Worm (Caenorhabditis elegans) whole organism, young adult: ENCODE data around the gene F22E12.3.

Source experiments
- B0019.2 ChIP-seq: fragments of 200-800 bp; sonication (Bioruptor generic); conservative IDR thresholded peaks from 2 replicates; pipeline ENCODE4 v1.3.6; 2022; ENCODE audit warnings: missing genetic modification reagents, missing genetic modification characterization, missing compliant biosample characterization
- B0035.1 ChIP-seq: sonication (generic microtip); optimal IDR thresholded peaks from 2 replicates; lab custom pipeline; 2016; ENCODE audit warnings: missing genetic modification characterization, mild to moderate bottlenecking, missing compliant biosample characterization, missing genotype, missing genetic modification reagents
- F10E7.11 ChIP-seq: sonication (generic microtip); optimal IDR thresholded peaks from 2 replicates; lab custom pipeline; 2017; ENCODE audit warnings: mild to moderate bottlenecking, missing genetic modification characterization, moderate library complexity, missing compliant biosample characterization
- F23B12.7 ChIP-seq: sonication (generic microtip); optimal IDR thresholded peaks from 2 replicates; lab custom pipeline; 2017; ENCODE audit warnings: missing genetic modification characterization, mild to moderate bottlenecking, missing compliant biosample characterization, antibody characterized with exemption, moderate library complexity; ENCODE audit not compliant: insufficient read depth
- F39B2.1 ChIP-seq: fragments of 200-800 bp; sonication (Bioruptor generic); IDR thresholded peaks from 2 replicates; pipeline ENCODE4 v1.3.6; 2022; ENCODE audit warnings: missing genetic modification reagents, missing genetic modification characterization, missing compliant biosample characterization
- F49E8.2 ChIP-seq: sonication (generic microtip); optimal IDR thresholded peaks from 3 replicates; lab custom pipeline; 2017; ENCODE audit warnings: missing genetic modification characterization, mild to moderate bottlenecking, missing compliant biosample characterization, antibody characterized with exemption, moderate library complexity; ENCODE audit not compliant: insufficient read depth
- F57C9.4 ChIP-seq: sonication (generic microtip); optimal IDR thresholded peaks from 2 replicates; lab custom pipeline; 2017; ENCODE audit warnings: mild to moderate bottlenecking, missing genetic modification characterization, missing compliant biosample characterization
- K11D2.4 ChIP-seq: fragments of 200-800 bp; sonication (Bioruptor generic); IDR thresholded peaks from 2 replicates; pipeline ENCODE4 v1.3.6; 2022; ENCODE audit warnings: missing genetic modification reagents, missing genetic modification characterization, missing compliant biosample characterization
- T07F8.4 ChIP-seq: sonication (generic microtip); optimal IDR thresholded peaks from 2 replicates; lab custom pipeline; 2016; ENCODE audit warnings: mild to moderate bottlenecking, missing genetic modification characterization, moderate library complexity, missing compliant biosample characterization
- ZK185.1 ChIP-seq: sonication (generic microtip); optimal IDR thresholded peaks from 2 replicates; lab custom pipeline; 2016; ENCODE audit warnings: mild to moderate bottlenecking, missing genetic modification characterization, missing compliant biosample characterization; ENCODE audit not compliant: poor library complexity, severe bottlenecking
- aptf-2 ChIP-seq: fragments of 200-800 bp; sonication (Bioruptor generic); conservative IDR thresholded peaks from 2 replicates; pipeline ENCODE4 v1.3.6; 2022; ENCODE audit warnings: missing genetic modification reagents, missing genetic modification characterization, missing compliant biosample characterization
- atf-7 ChIP-seq: sonication (generic microtip); optimal IDR thresholded peaks from 2 replicates; lab custom pipeline; 2017; ENCODE audit warnings: mild to moderate bottlenecking, missing genetic modification characterization, missing compliant biosample characterization
- athp-1 ChIP-seq: sonication (generic microtip); optimal IDR thresholded peaks from 2 replicates; lab custom pipeline; 2017; ENCODE audit warnings: mild to moderate bottlenecking, missing genetic modification characterization, missing compliant biosample characterization
- attf-5 ChIP-seq: fragments of 200-800 bp; sonication (Bioruptor generic); optimal IDR thresholded peaks from 2 replicates; lab custom pipeline; 2018; ENCODE audit warnings: mild to moderate bottlenecking, missing genetic modification characterization, missing compliant biosample characterization
- cebp-1 ChIP-seq, 2 experiments: fragments of 200-800 bp in 1 of 2; sonication (Bioruptor generic) in 1 of 2; sonication (generic microtip) in 1 of 2; IDR thresholded peaks in 1 of 2; optimal IDR thresholded peaks in 1 of 2; 2 replicates each; pipeline versions ENCODE4 v1.3.6 to Lab custom; 2017 to 2022; ENCODE audit warnings: missing compliant biosample characterization in 2 of 2, missing genetic modification characterization in 2 of 2, mild to moderate bottlenecking in 1 of 2, missing genetic modification reagents in 1 of 2, moderate library complexity in 1 of 2
- ceh-79 ChIP-seq: sonication (generic microtip); optimal IDR thresholded peaks from 2 replicates; lab custom pipeline; 2017; ENCODE audit warnings: mild to moderate bottlenecking, missing genetic modification characterization, missing compliant biosample characterization
- ceh-91 ChIP-seq: fragments of 200-800 bp; sonication (Bioruptor generic); IDR thresholded peaks from 2 replicates; pipeline ENCODE4 v1.3.6; 2022; ENCODE audit warnings: missing genetic modification reagents, missing genetic modification characterization, missing compliant biosample characterization
- dox-1 ChIP-seq: fragments of 200-800 bp; sonication (Bioruptor generic); IDR thresholded peaks from 2 replicates; pipeline ENCODE4 v1.3.6; 2022; ENCODE audit warnings: missing genetic modification reagents, missing genetic modification characterization, missing compliant biosample characterization
- dpff-1 ChIP-seq: sonication (generic microtip); optimal IDR thresholded peaks from 2 replicates; lab custom pipeline; 2017; ENCODE audit warnings: mild to moderate bottlenecking, missing genetic modification characterization, missing compliant biosample characterization
- egl-44 ChIP-seq: fragments of 200-800 bp; sonication (Bioruptor generic); IDR thresholded peaks from 2 replicates; pipeline ENCODE4 v1.3.6; 2022; ENCODE audit warnings: missing genetic modification reagents, missing genetic modification characterization, missing compliant biosample characterization
- him-1 ChIP-seq: sonication (generic microtip); optimal IDR thresholded peaks from 2 replicates; lab custom pipeline; 2016; ENCODE audit warnings: missing genotype, missing genetic modification reagents, missing genetic modification characterization, missing compliant biosample characterization
- hlh-26 ChIP-seq: fragments of 200-800 bp; sonication (Bioruptor generic); conservative IDR thresholded peaks from 2 replicates; pipeline ENCODE4 v1.3.6; 2022; ENCODE audit warnings: missing genetic modification reagents, missing genetic modification characterization, missing compliant biosample characterization
- hmg-20 ChIP-seq: fragments of 200-800 bp; sonication (Bioruptor generic); IDR thresholded peaks from 2 replicates; pipeline ENCODE4 v1.3.6; 2022; ENCODE audit warnings: missing genetic modification reagents, missing genetic modification characterization, missing compliant biosample characterization
- hsf-1 ChIP-seq: fragments of 200-800 bp; sonication (Bioruptor generic); IDR thresholded peaks from 2 replicates; pipeline ENCODE4 v1.3.6; 2022; ENCODE audit warnings: missing genetic modification reagents, missing genetic modification characterization, missing compliant biosample characterization
- lag-1 ChIP-seq: fragments of 200-800 bp; sonication (Bioruptor generic); IDR thresholded peaks from 2 replicates; pipeline ENCODE4 v1.3.6; 2022; ENCODE audit warnings: missing genetic modification reagents, missing genetic modification characterization, missing compliant biosample characterization
- lin-35 ChIP-seq, 3 experiments: fragments of 150-350 bp in 2 of 3; sonication (generic microtip) in 1 of 3; optimal IDR thresholded peaks; 2 replicates each; lab custom pipeline; 2014 to 2018; ENCODE audit warnings: missing biosample characterization in 3 of 3, missing genetic modification characterization in 3 of 3, missing genetic modification reagents in 3 of 3
- lin-40 ChIP-seq: sonication (generic microtip); optimal IDR thresholded peaks from 2 replicates; lab custom pipeline; 2016; ENCODE audit warnings: missing genetic modification characterization, mild to moderate bottlenecking, missing compliant biosample characterization, missing genotype, missing genetic modification reagents
- lin-54 ChIP-seq: fragments of 200-800 bp; sonication (Bioruptor generic); optimal IDR thresholded peaks from 2 replicates; lab custom pipeline; 2018; ENCODE audit warnings: mild to moderate bottlenecking, missing genetic modification characterization, missing compliant biosample characterization
- lsl-1 ChIP-seq: fragments of 200-800 bp; sonication (Bioruptor generic); optimal IDR thresholded peaks from 2 replicates; lab custom pipeline; 2018; ENCODE audit warnings: mild to moderate bottlenecking, missing genetic modification characterization, moderate library complexity, missing compliant biosample characterization
- madf-8 ChIP-seq: fragments of 200-800 bp; sonication (Bioruptor generic); conservative IDR thresholded peaks from 2 replicates; pipeline ENCODE4 v1.3.6; 2022; ENCODE audit warnings: missing genetic modification reagents, missing genetic modification characterization, missing compliant biosample characterization
- mcd-1 ChIP-seq: fragments of 200-800 bp; sonication (Bioruptor generic); IDR thresholded peaks from 2 replicates; pipeline ENCODE4 v1.3.6; 2022; ENCODE audit warnings: missing genetic modification reagents, missing genetic modification characterization, missing compliant biosample characterization
- mes-4 ChIP-seq: sonication (generic microtip); optimal IDR thresholded peaks from 2 replicates; lab custom pipeline; 2016; ENCODE audit warnings: missing genotype, missing genetic modification characterization, missing compliant biosample characterization
- nfya-2 ChIP-seq: fragments of 200-800 bp; sonication (Bioruptor generic); IDR thresholded peaks from 2 replicates; pipeline ENCODE4 v1.3.6; 2022; ENCODE audit warnings: missing genetic modification reagents, missing genetic modification characterization, missing compliant biosample characterization
- nhr-120 ChIP-seq: fragments of 200-800 bp; sonication (Bioruptor generic); IDR thresholded peaks from 2 replicates; pipeline ENCODE4 v1.3.6; 2022; ENCODE audit warnings: missing genetic modification characterization, missing compliant biosample characterization
- nhr-90 ChIP-seq: sonication (generic microtip); optimal IDR thresholded peaks from 2 replicates; lab custom pipeline; 2016; ENCODE audit warnings: missing genotype, mild to moderate bottlenecking, missing genetic modification characterization, missing compliant biosample characterization
- repo-1 ChIP-seq: sonication (generic microtip); optimal IDR thresholded peaks from 2 replicates; lab custom pipeline; 2017; ENCODE audit warnings: mild to moderate bottlenecking, missing genetic modification characterization, missing compliant biosample characterization
- somi-1 ChIP-seq: fragments of 200-800 bp; sonication (Bioruptor generic); optimal IDR thresholded peaks from 2 replicates; lab custom pipeline; 2018; ENCODE audit warnings: mild to moderate bottlenecking, missing genetic modification characterization, missing compliant biosample characterization
- tbx-9 ChIP-seq: sonication (generic microtip); optimal IDR thresholded peaks from 2 replicates; lab custom pipeline; 2016; ENCODE audit warnings: borderline replicate concordance, missing genetic modification characterization, inconsistent platforms, missing compliant biosample characterization
- tlf-1 ChIP-seq: fragments of 200-800 bp; sonication (Bioruptor generic); optimal IDR thresholded peaks from 2 replicates; lab custom pipeline; 2018; ENCODE audit warnings: mild to moderate bottlenecking, missing genetic modification characterization, missing compliant biosample characterization
- unc-130 ChIP-seq: sonication (generic microtip); optimal IDR thresholded peaks from 2 replicates; lab custom pipeline; 2016; ENCODE audit warnings: missing genetic modification reagents, missing genetic modification characterization, missing compliant biosample characterization
- xnd-1 ChIP-seq: sonication (generic microtip); optimal IDR thresholded peaks from 2 replicates; lab custom pipeline; 2016; ENCODE audit warnings: missing genotype, missing genetic modification reagents, missing genetic modification characterization, missing compliant biosample characterization
- zim-3 ChIP-seq: sonication (generic microtip); optimal IDR thresholded peaks from 2 replicates; lab custom pipeline; 2017; ENCODE audit warnings: mild to moderate bottlenecking, missing genetic modification characterization, moderate library complexity, missing compliant biosample characterization
- ztf-25 ChIP-seq: fragments of 200-800 bp; sonication (Bioruptor generic); IDR thresholded peaks from 2 replicates; pipeline ENCODE4 v1.3.6; 2022; ENCODE audit warnings: missing genetic modification reagents, missing genetic modification characterization, missing compliant biosample characterization
- ztf-3 ChIP-seq: fragments of 200-800 bp; sonication (Bioruptor generic); optimal IDR thresholded peaks from 2 replicates; lab custom pipeline; 2018; ENCODE audit warnings: mild to moderate bottlenecking, missing genetic modification characterization, missing compliant biosample characterization

F22E12.3 gene

ce11 chrV:10467659-10468058 lies 4.5 kb upstream of the F22E12.3 start:
- no peak for TF ChIP-seq ceh-79
- no peak for TF ChIP-seq ztf-25 (GFP tag; lab: Robert Waterston, UW)
- no peak for TF ChIP-seq T07F8.4 (tag; lab: Kevin White, UChicago)
- no peak for TF ChIP-seq F10E7.11 (tag; lab: Kevin White, UChicago)
- TF ChIP-seq aptf-2 (GFP tag; lab: Robert Waterston, UW), result no peak
- no peak for TF ChIP-seq lin-54 (GFP tag; lab: Kevin White, UChicago)
- TF ChIP-seq lin-40 (tag; lab: Kevin White, UChicago), result no peak

- TF ChIP-seq lsl-1 (GFP tag; lab: Kevin White, UChicago) (no peak), nfya-2 (no peak), lin-35 (GFP tag; optimal IDR thresholded peaks at IDR 0.05; lab: Kevin White, UChicago) (peak in 1 of 3 experiments; percentile 14), cebp-1 (GFP tag; IDR thresholded peaks at IDR 0.05; lab: Robert Waterston, UW) (no peak), cebp-1 (tag; optimal IDR thresholded peaks at IDR 0.05; lab: Kevin White, UChicago) (peak; percentile 22), lag-1 (no peak)
Observed at ce11 chrV:10467104-10467503, 3.9 kb upstream of the F22E12.3 start.

ce11 chrV:10466607-10467092 lies 3.5 kb upstream of the F22E12.3 start:
- TF ChIP-seq aptf-2 (GFP tag; lab: Robert Waterston, UW), result no peak
- TF ChIP-seq hmg-20 (GFP tag; lab: Robert Waterston, UW), result no peak
- TF ChIP-seq F23B12.7 (tag; lab: Kevin White, UChicago), result no peak
- TF ChIP-seq ceh-79, result no peak
- peak; percentile 94 for TF ChIP-seq lin-40 (tag; lab: Kevin White, UChicago)
- no peak for TF ChIP-seq him-1 (tag; lab: Kevin White, UChicago)
- no peak for TF ChIP-seq B0019.2
- TF ChIP-seq ceh-91 (GFP tag; lab: Robert Waterston, UW), result no peak
- TF ChIP-seq zim-3 (tag; lab: Kevin White, UChicago), result no peak
- TF ChIP-seq nhr-120, result no peak
- no peak for TF ChIP-seq dpff-1
- peak; percentile 92 for TF ChIP-seq somi-1 (GFP tag; lab: Kevin White, UChicago)
- TF ChIP-seq F49E8.2 (tag; lab: Kevin White, UChicago), result no peak
- no peak for TF ChIP-seq unc-130
- TF ChIP-seq F10E7.11 (tag; lab: Kevin White, UChicago), result no peak
- TF ChIP-seq ztf-3 (GFP tag; lab: Kevin White, UChicago), result peak; percentile 8
- peak; percentile 88 for TF ChIP-seq atf-7
- TF ChIP-seq B0035.1, result peak; percentile 16
- no peak for TF ChIP-seq hlh-26 (GFP tag; lab: Robert Waterston, UW)
- peak; percentile 23 for TF ChIP-seq repo-1 (tag; lab: Kevin White, UChicago)
- TF ChIP-seq attf-5 (GFP tag; lab: Kevin White, UChicago), result peak; percentile 89
- TF ChIP-seq mes-4 (tag; lab: Kevin White, UChicago), result no peak
- TF ChIP-seq tbx-9 (tag; lab: Kevin White, UChicago), result no peak
- TF ChIP-seq madf-8 (GFP tag; lab: Robert Waterston, UW), result no peak
- peak; percentile 67; the same call in 1 of the 2 replicates for TF ChIP-seq mcd-1 (GFP tag; lab: Robert Waterston, UW)
- TF ChIP-seq tlf-1 (GFP tag; lab: Kevin White, UChicago), result peak; percentile 53
- no peak for TF ChIP-seq nhr-90
- TF ChIP-seq F57C9.4 (tag; lab: Kevin White, UChicago), result no peak
- no peak for TF ChIP-seq F39B2.1 (GFP tag; lab: Robert Waterston, UW)
- peak; percentile 83 for TF ChIP-seq ZK185.1
- TF ChIP-seq hsf-1 (GFP tag; lab: Robert Waterston, UW), result no peak
- TF ChIP-seq egl-44 (GFP tag; lab: Robert Waterston, UW), result no peak
- TF ChIP-seq athp-1 (tag; lab: Kevin White, UChicago), result no peak
- peak; percentile 78; the same call in 1 of the 2 replicates for TF ChIP-seq dox-1
- TF ChIP-seq xnd-1, result no peak
- TF ChIP-seq K11D2.4 (GFP tag; lab: Robert Waterston, UW), result peak; percentile 90
